Worm (Caenorhabditis elegans) whole organism, mixed stage, embryonic: ENCODE results near the gene pho-8.

Experiments used
- elt-3 ChIP-seq: fragments of 150-350 bp; optimal IDR thresholded peaks from 2 replicates; lab custom pipeline; 2014; ENCODE audit warnings: missing biosample characterization, missing genetic modification characterization
- lin-32 ChIP-seq: fragments of 200-800 bp; sonication (Bioruptor generic); optimal IDR thresholded peaks from 2 replicates; lab custom pipeline; 2018; ENCODE audit warnings: mild to moderate bottlenecking, missing genetic modification characterization, missing compliant biosample characterization
- lsy-2 ChIP-seq: fragments of 150-350 bp; optimal IDR thresholded peaks from 2 replicates; lab custom pipeline; 2014; ENCODE audit warnings: missing biosample characterization, missing genetic modification characterization
- mab-5 ChIP-seq: fragments of 150-350 bp; optimal IDR thresholded peaks from 2 replicates; lab custom pipeline; 2014; ENCODE audit warnings: missing biosample characterization, missing genetic modification characterization
- nhr-237 ChIP-seq: fragments of 150-350 bp; optimal IDR thresholded peaks from 2 replicates; lab custom pipeline; 2014; ENCODE audit warnings: missing biosample characterization, missing genetic modification characterization
- nhr-76 ChIP-seq: sonication (generic microtip); optimal IDR thresholded peaks from 2 replicates; lab custom pipeline; 2017; ENCODE audit warnings: missing biosample characterization, missing genetic modification characterization
- snpc-4 ChIP-seq: fragments of 150-350 bp; optimal IDR thresholded peaks from 2 replicates; lab custom pipeline; 2014; ENCODE audit warnings: missing biosample characterization, missing genetic modification characterization
- unc-62 ChIP-seq: fragments of 150-350 bp; optimal IDR thresholded peaks from 2 replicates; lab custom pipeline; 2014; ENCODE audit warnings: missing biosample characterization, missing genetic modification reagents, missing genetic modification characterization
- ztf-11 ChIP-seq: fragments of 150-350 bp; optimal IDR thresholded peaks from 2 replicates; lab custom pipeline; 2014; ENCODE audit warnings: missing biosample characterization, missing genetic modification characterization

ce11 chrV:11822461-11822939, 10.9 kb upstream of the pho-8 start, which contains the start of gene pyc-1:
- TF ChIP-seq lin-32 (GFP tag; lab: Kevin White, UChicago): no peak
- no peak for TF ChIP-seq unc-62 (GFP tag; lab: Kevin White, UChicago)
- no peak for TF ChIP-seq nhr-76 (tag; lab: Kevin White, UChicago)
- TF ChIP-seq nhr-237: no peak
- no peak for TF ChIP-seq elt-3 (tag; lab: Kevin White, UChicago)
- no peak for TF ChIP-seq mab-5 (tag; lab: Kevin White, UChicago)
- TF ChIP-seq lsy-2: no peak
- TF ChIP-seq snpc-4 (tag; lab: Kevin White, UChicago): no peak
- no peak for TF ChIP-seq ztf-11 (tag; lab: Kevin White, UChicago)
